Fruit fly (Drosophila melanogaster) whole organism, prepupa: ENCODE results near the gene RhoGAP100F.

Experiments used
- Blimp-1 ChIP-seq: fragments of 200-800 bp; sonication (Bioruptor generic); optimal IDR thresholded peaks from 3 replicates; lab custom pipeline; 2017; ENCODE audit warnings: missing biosample characterization, missing genetic modification characterization, mild to moderate bottlenecking, moderate library complexity, missing genetic modification reagents
- CG10631 ChIP-seq: fragments of 200-800 bp; sonication (Bioruptor generic); optimal IDR thresholded peaks from 2 replicates; lab custom pipeline; 2016; ENCODE audit warnings: missing biosample characterization, missing genetic modification characterization
- CG10669 ChIP-seq: fragments of 200-800 bp; sonication (Bioruptor generic); optimal IDR thresholded peaks from 3 replicates; lab custom pipeline; 2018; ENCODE audit warnings: missing biosample characterization, mild to moderate bottlenecking, missing genetic modification characterization, moderate library complexity
- CG11294 ChIP-seq: fragments of 200-800 bp; sonication (Bioruptor generic); IDR thresholded peaks from 2 replicates; pipeline ENCODE4 v1.3.6; 2022; ENCODE audit warnings: missing biosample characterization, missing genetic modification characterization
- CG11902 ChIP-seq: fragments of 200-800 bp; sonication (Bioruptor generic); optimal IDR thresholded peaks from 3 replicates; lab custom pipeline; 2016; ENCODE audit warnings: missing biosample characterization, missing genetic modification characterization
- CG15336 ChIP-seq: fragments of 200-800 bp; sonication (Bioruptor generic); IDR thresholded peaks from 2 replicates; pipeline ENCODE4 v1.3.6; 2022; ENCODE audit warnings: missing biosample characterization, missing genetic modification characterization
- CG3032 ChIP-seq: fragments of 200-800 bp; optimal IDR thresholded peaks from 2 replicates; lab custom pipeline; 2019; ENCODE audit warnings: missing biosample characterization, mild to moderate bottlenecking, missing genetic modification characterization, moderate library complexity
- CG31627 ChIP-seq: fragments of 200-800 bp; sonication (Bioruptor generic); optimal IDR thresholded peaks from 3 replicates; lab custom pipeline; 2016; ENCODE audit warnings: missing biosample characterization, missing genetic modification characterization
- CG32006 ChIP-seq: fragments of 200-800 bp; sonication (Bioruptor generic); optimal IDR thresholded peaks from 3 replicates; lab custom pipeline; 2017; ENCODE audit warnings: missing biosample characterization, mild to moderate bottlenecking, missing genetic modification characterization
- CG34406 ChIP-seq: fragments of 200-800 bp; sonication (Bioruptor generic); optimal IDR thresholded peaks from 3 replicates; lab custom pipeline; 2016; ENCODE audit warnings: missing biosample characterization, missing genetic modification characterization
- CG3919 ChIP-seq: fragments of 200-800 bp; sonication (Bioruptor generic); optimal IDR thresholded peaks from 3 replicates; lab custom pipeline; 2016; ENCODE audit warnings: missing biosample characterization, missing genetic modification characterization
- CG4318 ChIP-seq: fragments of 200-800 bp; sonication (Bioruptor generic); optimal IDR thresholded peaks from 3 replicates; lab custom pipeline; 2017; ENCODE audit warnings: missing biosample characterization, mild to moderate bottlenecking, missing genetic modification characterization
- CG6276 ChIP-seq: fragments of 200-800 bp; sonication (Bioruptor generic); optimal IDR thresholded peaks from 2 replicates; lab custom pipeline; 2017; ENCODE audit warnings: missing biosample characterization, mild to moderate bottlenecking, missing genetic modification characterization
- CG6792 ChIP-seq: fragments of 200-800 bp; sonication (Bioruptor generic); optimal IDR thresholded peaks from 3 replicates; lab custom pipeline; 2016; ENCODE audit warnings: missing biosample characterization, missing genetic modification characterization
- CG6808 ChIP-seq: fragments of 200-800 bp; sonication (Bioruptor generic); optimal IDR thresholded peaks from 3 replicates; lab custom pipeline; 2017; ENCODE audit warnings: missing biosample characterization, missing genetic modification characterization, mild to moderate bottlenecking, moderate library complexity, missing genetic modification reagents
- CG7368 ChIP-seq: fragments of 200-800 bp; sonication (Bioruptor generic); optimal IDR thresholded peaks from 3 replicates; lab custom pipeline; 2016; ENCODE audit warnings: missing biosample characterization, missing genetic modification characterization
- CG8119 ChIP-seq: fragments of 200-800 bp; sonication (Bioruptor generic); IDR thresholded peaks from 3 replicates; pipeline ENCODE4 v1.3.6; 2022; ENCODE audit warnings: missing biosample characterization, missing genetic modification characterization
- CG8319 ChIP-seq: fragments of 200-800 bp; sonication (Bioruptor generic); optimal IDR thresholded peaks from 3 replicates; lab custom pipeline; 2016; ENCODE audit warnings: missing biosample characterization, missing genetic modification characterization
- CG9139 ChIP-seq: fragments of 200-800 bp; sonication (Bioruptor generic); optimal IDR thresholded peaks from 3 replicates; lab custom pipeline; 2017; ENCODE audit warnings: missing biosample characterization, mild to moderate bottlenecking, missing genetic modification characterization
- Eip75B ChIP-seq: fragments of 200-800 bp; sonication (Bioruptor generic); optimal IDR thresholded peaks from 3 replicates; lab custom pipeline; 2016; ENCODE audit warnings: missing biosample characterization, missing genetic modification characterization
- Eip78C ChIP-seq: fragments of 200-800 bp; sonication (Bioruptor generic); peaks from one replicate; lab custom pipeline; 2016; ENCODE audit warnings: missing biosample characterization, missing genetic modification characterization
- Eip93F ChIP-seq: fragments of 200-800 bp; sonication (Bioruptor generic); optimal IDR thresholded peaks from 2 replicates; lab custom pipeline; 2016; ENCODE audit warnings: missing biosample characterization, mild to moderate bottlenecking, missing genetic modification characterization
- Ets21C ChIP-seq: fragments of 200-800 bp; sonication (Bioruptor generic); optimal IDR thresholded peaks from 3 replicates; lab custom pipeline; 2016; ENCODE audit warnings: missing biosample characterization, missing genetic modification characterization
- Ets96B ChIP-seq: fragments of 200-800 bp; optimal IDR thresholded peaks from 2 replicates; lab custom pipeline; 2019; ENCODE audit warnings: missing biosample characterization, mild to moderate bottlenecking, missing genetic modification characterization, moderate library complexity
- Hr38 ChIP-seq: sonication (Bioruptor generic); optimal IDR thresholded peaks from 2 replicates; lab custom pipeline; 2016; ENCODE audit warnings: missing biosample characterization, missing genetic modification characterization
- Hr39 ChIP-seq: fragments of 200-800 bp; sonication (Bioruptor generic); optimal IDR thresholded peaks from 2 replicates; lab custom pipeline; 2016; ENCODE audit warnings: missing biosample characterization, missing genetic modification characterization
- Hr4 ChIP-seq: fragments of 200-800 bp; sonication (Bioruptor generic); optimal IDR thresholded peaks from 3 replicates; lab custom pipeline; 2016; ENCODE audit warnings: missing biosample characterization, missing genetic modification characterization
- Lpt ChIP-seq: fragments of 200-800 bp; sonication (Bioruptor generic); optimal IDR thresholded peaks from 3 replicates; lab custom pipeline; 2016; ENCODE audit warnings: missing biosample characterization, missing genetic modification characterization
- Met ChIP-seq: fragments of 200-800 bp; sonication (Bioruptor generic); optimal IDR thresholded peaks from 3 replicates; lab custom pipeline; 2016; ENCODE audit warnings: missing biosample characterization, missing genetic modification characterization
- OdsH ChIP-seq: fragments of 200-800 bp; sonication (Bioruptor generic); optimal IDR thresholded peaks from 3 replicates; lab custom pipeline; 2016; ENCODE audit warnings: missing biosample characterization, missing genetic modification characterization
- Smox ChIP-seq: fragments of 200-800 bp; sonication (Bioruptor generic); optimal IDR thresholded peaks from 3 replicates; lab custom pipeline; 2016; ENCODE audit warnings: missing biosample characterization, missing genetic modification characterization
- Sox102F ChIP-seq: fragments of 200-800 bp; sonication (Bioruptor generic); optimal IDR thresholded peaks from 2 replicates; lab custom pipeline; 2016; ENCODE audit warnings: missing biosample characterization, mild to moderate bottlenecking, missing genetic modification characterization
- Sox15 ChIP-seq: fragments of 200-800 bp; sonication (Bioruptor generic); optimal IDR thresholded peaks from 3 replicates; lab custom pipeline; 2016; ENCODE audit warnings: missing biosample characterization, missing genetic modification characterization
- achi ChIP-seq: fragments of 200-800 bp; sonication (Bioruptor generic); optimal IDR thresholded peaks from 3 replicates; lab custom pipeline; 2016; ENCODE audit warnings: missing biosample characterization, missing genetic modification characterization
- acj6 ChIP-seq: fragments of 200-800 bp; sonication (Bioruptor generic); optimal IDR thresholded peaks from 3 replicates; lab custom pipeline; 2016; ENCODE audit warnings: missing biosample characterization, missing genetic modification characterization
- dac ChIP-seq: fragments of 200-800 bp; sonication (Bioruptor generic); optimal IDR thresholded peaks from 2 replicates; lab custom pipeline; 2017; ENCODE audit warnings: missing biosample characterization, mild to moderate bottlenecking, missing genetic modification characterization
- dsx ChIP-seq: fragments of 200-800 bp; optimal IDR thresholded peaks from 3 replicates; lab custom pipeline; 2019; ENCODE audit warnings: missing biosample characterization, mild to moderate bottlenecking, missing genetic modification characterization, moderate library complexity; ENCODE audit not compliant: poor library complexity, severe bottlenecking
- eg ChIP-seq: fragments of 200-800 bp; sonication (Bioruptor generic); IDR thresholded peaks from 3 replicates; pipeline ENCODE4 v1.3.6; 2022; ENCODE audit warnings: missing biosample characterization, missing genetic modification characterization
- esn ChIP-seq: fragments of 200-800 bp; sonication (Bioruptor generic); optimal IDR thresholded peaks from 2 replicates; lab custom pipeline; 2016; ENCODE audit warnings: missing biosample characterization, mild to moderate bottlenecking, missing genetic modification characterization, moderate library complexity
- fd59A ChIP-seq: fragments of 200-800 bp; sonication (Bioruptor generic); optimal IDR thresholded peaks from 2 replicates; lab custom pipeline; 2017; ENCODE audit warnings: missing biosample characterization, mild to moderate bottlenecking, missing genetic modification characterization, missing genetic modification reagents
- fkh ChIP-seq: fragments of 200-800 bp; sonication (Bioruptor generic); optimal IDR thresholded peaks from 3 replicates; lab custom pipeline; 2017; ENCODE audit warnings: missing biosample characterization, mild to moderate bottlenecking, missing genetic modification characterization, moderate library complexity
- lz ChIP-seq: fragments of 200-800 bp; sonication (Bioruptor generic); optimal IDR thresholded peaks from 3 replicates; lab custom pipeline; 2016; ENCODE audit warnings: missing biosample characterization, missing genetic modification characterization
- net ChIP-seq: fragments of 200-800 bp; sonication (Bioruptor generic); optimal IDR thresholded peaks from 3 replicates; lab custom pipeline; 2016; ENCODE audit warnings: missing biosample characterization, missing genetic modification characterization
- pdm3 ChIP-seq: fragments of 200-800 bp; sonication (Bioruptor generic); optimal IDR thresholded peaks from 3 replicates; lab custom pipeline; 2016; ENCODE audit warnings: missing biosample characterization, missing genetic modification characterization
- salr ChIP-seq, 2 experiments: fragments of 200-800 bp; sonication (Bioruptor generic); optimal IDR thresholded peaks; 3 replicates each; lab custom pipeline; 2016 to 2018; ENCODE audit warnings: missing biosample characterization in 2 of 2, missing genetic modification characterization in 2 of 2, mild to moderate bottlenecking in 1 of 2
- spab ChIP-seq: fragments of 200-800 bp; sonication (Bioruptor generic); optimal IDR thresholded peaks from 2 replicates; lab custom pipeline; 2017; ENCODE audit warnings: missing biosample characterization, mild to moderate bottlenecking, missing genetic modification characterization, missing genetic modification reagents
- ss ChIP-seq, 2 experiments: fragments of 200-800 bp; sonication (Bioruptor generic); optimal IDR thresholded peaks; 2 replicates in 1 of 2; 3 replicates in 1 of 2; lab custom pipeline; 2017 to 2018; ENCODE audit warnings: mild to moderate bottlenecking in 2 of 2, missing biosample characterization in 2 of 2, missing genetic modification characterization in 2 of 2, moderate library complexity in 1 of 2
- svp ChIP-seq: fragments of 200-800 bp; sonication (Bioruptor generic); peaks from one replicate; lab custom pipeline; 2016; ENCODE audit warnings: missing biosample characterization, missing genetic modification characterization
- topi ChIP-seq: fragments of 200-800 bp; sonication (Bioruptor generic); optimal IDR thresholded peaks from 3 replicates; lab custom pipeline; 2016; ENCODE audit warnings: missing biosample characterization, missing genetic modification characterization
- vri ChIP-seq: fragments of 200-800 bp; sonication (Bioruptor generic); optimal IDR thresholded peaks from 3 replicates; lab custom pipeline; 2016; ENCODE audit warnings: missing biosample characterization, mild to moderate bottlenecking, missing genetic modification characterization

Gene RhoGAP100F

dm6 chr3R:31809622-31810021, 2.8 kb upstream of the RhoGAP100F start:
- TF ChIP-seq Eip78C (GFP tag; lab: Kevin White, UChicago) (peak; percentile 50), spab (GFP tag; lab: Kevin White, UChicago) (no peak), fd59A (GFP tag; lab: Kevin White, UChicago) (no peak), CG6276 (GFP tag; lab: Kevin White, UChicago) (peak; percentile 16)

- TF ChIP-seq CG3032: peak; percentile 41
- TF ChIP-seq acj6: no peak
- no peak for TF ChIP-seq salr (GFP tag; optimal IDR thresholded peaks at IDR 0.05; lab: Kevin White, UChicago)
- no peak for TF ChIP-seq Hr39
- TF ChIP-seq CG4318 (GFP tag; lab: Kevin White, UChicago): no peak
- no peak for TF ChIP-seq Eip93F (GFP tag; lab: Kevin White, UChicago)
- TF ChIP-seq eg (GFP tag; lab: Robert Waterston, UW): peak; percentile 67; the same call in 2 of the 3 replicates
- no peak for TF ChIP-seq Blimp-1
- TF ChIP-seq CG9139: no peak
- no peak for TF ChIP-seq dac
- peak; percentile 79 for TF ChIP-seq achi (GFP tag; lab: Kevin White, UChicago)
- no peak for TF ChIP-seq vri (GFP tag; lab: Kevin White, UChicago)
- peak; percentile 21 for TF ChIP-seq net (GFP tag; lab: Kevin White, UChicago)
- TF ChIP-seq esn (GFP tag; lab: Kevin White, UChicago): peak; percentile 25
- peak; percentile 22 to 32 for TF ChIP-seq ss (GFP tag; optimal IDR thresholded peaks at IDR 0.05; lab: Kevin White, UChicago)
- TF ChIP-seq OdsH (GFP tag; lab: Kevin White, UChicago): peak; percentile 15
- TF ChIP-seq CG3919 (GFP tag; lab: Kevin White, UChicago): peak; percentile 31
- TF ChIP-seq Ets96B (tag; lab: Kevin White, UChicago): peak; percentile 32
- TF ChIP-seq CG8319 (GFP tag; lab: Kevin White, UChicago): no peak
- no peak for TF ChIP-seq svp (GFP tag; lab: Kevin White, UChicago)
- TF ChIP-seq Hr4 (GFP tag; lab: Kevin White, UChicago): peak; percentile 43
- peak; percentile 43; the same call in 1 of the 2 replicates for TF ChIP-seq CG15336
- peak; percentile 13 for TF ChIP-seq lz
- TF ChIP-seq CG6792 (GFP tag; lab: Kevin White, UChicago): peak; percentile 1
- TF ChIP-seq Eip75B (GFP tag; lab: Kevin White, UChicago): no peak
- no peak for TF ChIP-seq CG7368 (GFP tag; lab: Kevin White, UChicago)
- peak; percentile 60 for TF ChIP-seq Eip78C (GFP tag; lab: Kevin White, UChicago)
- peak; percentile 4 for TF ChIP-seq topi (GFP tag; lab: Kevin White, UChicago)
- no peak for TF ChIP-seq Smox (GFP tag; lab: Kevin White, UChicago)
- TF ChIP-seq CG6808: peak; percentile 18
- TF ChIP-seq Sox15 (GFP tag; lab: Kevin White, UChicago): no peak
- TF ChIP-seq CG31627 (GFP tag; lab: Kevin White, UChicago): no peak
- peak; percentile 18 for TF ChIP-seq pdm3 (GFP tag; lab: Kevin White, UChicago)
- no peak for TF ChIP-seq CG6276 (GFP tag; lab: Kevin White, UChicago)
- no peak for TF ChIP-seq Lpt (GFP tag; lab: Kevin White, UChicago)
- peak; percentile 50 for TF ChIP-seq CG10669
- peak; percentile 37 for TF ChIP-seq dsx
- TF ChIP-seq CG34406: no peak
- no peak for TF ChIP-seq fkh (GFP tag; lab: Kevin White, UChicago)
- no peak for TF ChIP-seq Met (GFP tag; lab: Kevin White, UChicago)
- TF ChIP-seq Ets21C: no peak
- peak; percentile 51 for TF ChIP-seq CG32006 (GFP tag; lab: Kevin White, UChicago)
- peak; percentile 64 for TF ChIP-seq CG8119 (GFP tag; lab: Robert Waterston, UW)
- no peak for TF ChIP-seq fd59A (GFP tag; lab: Kevin White, UChicago)
- TF ChIP-seq Sox102F (GFP tag; lab: Kevin White, UChicago): no peak
- TF ChIP-seq CG11902 (GFP tag; lab: Kevin White, UChicago): no peak
- no peak for TF ChIP-seq CG11294 (GFP tag; lab: Robert Waterston, UW)
- TF ChIP-seq Hr38 (GFP tag; lab: Kevin White, UChicago): no peak
- TF ChIP-seq CG10631 (GFP tag; lab: Kevin White, UChicago): no peak
Observed at dm6 chr3R:31810073-31810530, 2.3 kb upstream of the RhoGAP100F start, which contains the start of gene Rift. TSS of gene Rift (minus strand) at chr3R:31810186.
